Fruit fly (Drosophila melanogaster): ENCODE results near the gene CanA1.

Gene CanA1

DNA sequence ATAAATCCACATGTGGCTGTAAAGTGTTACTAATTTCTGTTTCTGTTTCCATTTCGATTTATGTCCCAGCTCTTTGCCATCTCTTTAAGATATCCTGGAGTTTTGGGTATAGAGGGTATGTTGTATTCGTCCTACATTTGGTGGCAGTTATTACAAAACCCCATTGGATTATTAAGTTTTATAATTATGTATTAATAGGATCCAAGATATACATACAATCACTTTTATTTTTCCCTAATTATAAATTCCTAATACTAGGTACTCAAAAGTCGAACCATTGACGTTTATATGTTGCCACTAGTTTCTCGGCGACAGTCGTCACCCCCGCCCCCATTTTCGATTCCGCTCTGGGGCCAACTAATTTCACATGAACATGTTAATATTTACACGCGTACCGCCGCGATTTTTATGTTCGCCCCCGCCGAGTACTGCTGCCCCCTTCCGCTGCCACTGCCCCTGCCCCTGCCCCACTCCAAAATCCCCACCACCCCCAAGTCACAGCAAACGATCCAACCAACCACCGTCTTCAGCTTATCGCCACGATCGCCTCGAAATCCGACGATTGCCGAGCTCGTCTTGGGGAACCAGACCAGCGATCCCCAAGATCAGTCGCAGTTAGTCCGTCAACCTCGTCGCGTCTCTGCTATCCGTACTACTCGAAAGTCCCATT, 25.6 kb downstream of the CanA1 start, which contains the start of gene Sox100B (continued):
- TF ChIP-seq nerfin-1 (tag; optimal IDR thresholded peaks at IDR 0.05) (peak; percentile 52), CG31224 (GFP tag; IDR thresholded peaks at IDR 0.05) (peak; percentile 53), gcm (GFP tag; optimal IDR thresholded peaks at IDR 0.05) (peak; percentile 59), CG10979 (tag; optimal IDR thresholded peaks at IDR 0.05) (peak; percentile 87), ro (GFP tag; IDR thresholded peaks at IDR 0.05) (peak; percentile 63), Mes4 (GFP tag; optimal IDR thresholded peaks at IDR 0.05) (no peak), CG4360 (GFP tag; IDR thresholded peaks at IDR 0.05) (peak; percentile 14; the same call in 1 of the 2 replicates), CG1024 (GFP tag; IDR thresholded peaks at IDR 0.05) (peak; percentile 60), CG14710 (tag; optimal IDR thresholded peaks at IDR 0.05) (peak; percentile 84), sqz (GFP tag; optimal IDR thresholded peaks at IDR 0.05) (peak; percentile 12), chn (GFP tag; optimal IDR thresholded peaks at IDR 0.05) (peak; percentile 6), CG8290 (GFP tag; optimal IDR thresholded peaks at IDR 0.05) (peak; percentile 23), CG8290 (tag; optimal IDR thresholded peaks at IDR 0.05) (no peak), CG32532 (GFP tag; IDR thresholded peaks at IDR 0.05) (peak; percentile 29; the same call in 1 of the 2 replicates), CG10959 (GFP tag; IDR thresholded peaks at IDR 0.05) (peak; percentile 87), CG31441 (GFP tag; IDR thresholded peaks at IDR 0.05) (peak; percentile 78), CG30403 (GFP tag; optimal IDR thresholded peaks at IDR 0.05) (peak; percentile 56), pfk (GFP tag; optimal IDR thresholded peaks at IDR 0.05) (no peak), CG8388 (GFP tag; optimal IDR thresholded peaks at IDR 0.05) (peak; percentile 71), chm (GFP tag; IDR thresholded peaks at IDR 0.05) (0 out of 2 replicates have a peak, but pooled peaks have one; percentile 34), peb (GFP tag; IDR thresholded peaks at IDR 0.05) (0 out of 2 replicates have a peak, but pooled peaks have one; percentile 43), Meics (GFP tag; optimal IDR thresholded peaks at IDR 0.05) (peak; percentile 14), CG5180 (GFP tag; optimal IDR thresholded peaks at IDR 0.05) (peak; percentile 43), CoRest (tag; optimal IDR thresholded peaks at IDR 0.05) (peak; percentile 75), CG11504 (tag; optimal IDR thresholded peaks at IDR 0.05) (peak; percentile 73), H15 (GFP tag; IDR thresholded peaks at IDR 0.05) (0 out of 3 replicates have a peak, but pooled peaks have one; percentile 31), CG7271 (tag; optimal IDR thresholded peaks at IDR 0.05) (peak; percentile 49), Hmr (GFP tag; optimal IDR thresholded peaks at IDR 0.05) (no peak), en (GFP tag; optimal IDR thresholded peaks at IDR 0.05) (no peak), CG2199 (GFP tag; IDR thresholded peaks at IDR 0.05) (peak; percentile 15; the same call in 1 of the 3 replicates), fd3F (GFP tag; optimal IDR thresholded peaks at IDR 0.05) (no peak), trem (tag; optimal IDR thresholded peaks at IDR 0.05) (peak; percentile 78), CG12071 (GFP tag; optimal IDR thresholded peaks at IDR 0.05) (no peak), CG7928 (GFP tag; optimal IDR thresholded peaks at IDR 0.05) (no peak), Xbp1 (GFP tag; optimal IDR thresholded peaks at IDR 0.05) (peak; percentile 45), CG11723 (GFP tag; optimal IDR thresholded peaks at IDR 0.05) (peak; percentile 23), Med (GFP tag) (peak; percentile 80), Sox100B (GFP tag; optimal IDR thresholded peaks at IDR 0.05) (peak; percentile 78), CG10209 (GFP tag; optimal IDR thresholded peaks at IDR 0.05) (peak; percentile 63), bab2 (GFP tag; optimal IDR thresholded peaks at IDR 0.05) (peak; percentile 36), BtbVII (GFP tag; optimal IDR thresholded peaks at IDR 0.05) (no peak), CG7839 (tag; optimal IDR thresholded peaks at IDR 0.05) (peak; percentile 78), Hr51 (GFP tag; optimal IDR thresholded peaks at IDR 0.05) (peak in 1 of 2 experiments; percentile 49), dati (GFP tag; IDR thresholded peaks at IDR 0.05) (no peak), tap (tag; optimal IDR thresholded peaks at IDR 0.05) (peak; percentile 56), org-1 (GFP tag; optimal IDR thresholded peaks at IDR 0.05) (peak; percentile 22), CG8359 (GFP tag; optimal IDR thresholded peaks at IDR 0.05; ENCODE audit: borderline replicate concordance) (peak; percentile 23), unc-4 (GFP tag; IDR thresholded peaks at IDR 0.05; ENCODE audit: partially characterized antibody) (no peak), scrt (GFP tag; optimal IDR thresholded peaks at IDR 0.05) (peak; percentile 5)

Data from whole organism, embryonic.